Fruit fly (Drosophila melanogaster): ENCODE data around the gene CG31156.
A peak's percentile ranks its signal among the peaks of the same experiment; 100 is the strongest.

DNA sequence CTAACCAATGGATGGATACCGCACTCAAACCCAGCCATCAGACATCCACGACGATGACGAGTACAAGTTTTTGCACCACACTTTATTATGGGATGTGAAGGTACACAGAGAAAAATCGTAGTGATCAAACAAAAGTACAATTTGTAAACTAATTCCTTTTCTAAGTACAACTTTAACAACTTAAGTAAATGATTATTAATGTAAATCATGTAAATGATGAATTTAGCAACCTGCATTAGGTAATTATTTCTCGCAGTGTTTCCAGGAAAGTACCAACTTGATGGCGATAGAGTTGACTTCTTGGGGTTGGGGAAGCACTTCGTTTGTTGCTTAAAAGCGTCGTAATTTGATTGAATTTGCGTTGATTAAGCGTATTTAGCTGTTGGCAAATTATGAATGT is 49.7 kb upstream of the CG31156 start:
- TF ChIP-seq CG12299 (tag; optimal IDR thresholded peaks at IDR 0.05) = peak; percentile 22
- TF ChIP-seq YL-1 (GFP tag; optimal IDR thresholded peaks at IDR 0.05) = no peak
- TF ChIP-seq pb (GFP tag; optimal IDR thresholded peaks at IDR 0.05) = no peak
- peak; percentile 23 for TF ChIP-seq Max (GFP tag; optimal IDR thresholded peaks at IDR 0.05)
- no peak for TF ChIP-seq CG14860 (GFP tag; IDR thresholded peaks at IDR 0.05; ENCODE audit: partially characterized antibody)
- TF ChIP-seq CG10959 (GFP tag; IDR thresholded peaks at IDR 0.05) = peak; percentile 40
- no peak for TF ChIP-seq zen (tag; optimal IDR thresholded peaks at IDR 0.05)
- peak; percentile 18 for TF ChIP-seq Myb (GFP tag; optimal IDR thresholded peaks at IDR 0.05)
- peak; percentile 85 for TF ChIP-seq gem (tag; optimal IDR thresholded peaks at IDR 0.05)
- no peak for TF ChIP-seq cas (GFP tag; IDR thresholded peaks at IDR 0.05)
